Worm (Caenorhabditis elegans): ENCODE measurements around the gene Y54G9A.9.

Y54G9A.9 gene

ce11 chrII:13679775-13680320 lies 49.7 kb upstream of the Y54G9A.9 start (continued):
- TF ChIP-seq hlh-30 (tag; optimal IDR thresholded peaks at IDR 0.05; ENCODE audit: insufficient read depth): peak; percentile 57
- no peak for TF ChIP-seq lin-38 (GFP tag; IDR thresholded peaks at IDR 0.05)
- peak in 1 of 2 experiments; percentile 28 for TF ChIP-seq lsy-2 (tag; optimal IDR thresholded peaks at IDR 0.05)
- TF ChIP-seq dpl-1 (GFP tag; optimal IDR thresholded peaks at IDR 0.05): no peak
- no peak for TF ChIP-seq D1046.2 (GFP tag; IDR thresholded peaks at IDR 0.05)
- TF ChIP-seq Y5F2A.4 (GFP tag; optimal IDR thresholded peaks at IDR 0.05): no peak
- no peak for TF ChIP-seq spr-1 (tag; optimal IDR thresholded peaks at IDR 0.05)
- TF ChIP-seq tag-97 (GFP tag; IDR thresholded peaks at IDR 0.05): no peak
- no peak for TF ChIP-seq F37D6.2 (tag; optimal IDR thresholded peaks at IDR 0.05)
- peak; percentile 5 for TF ChIP-seq nhr-77 (tag; optimal IDR thresholded peaks at IDR 0.05)
- no peak for TF ChIP-seq ceh-44 (GFP tag; IDR thresholded peaks at IDR 0.05)
- no peak for TF ChIP-seq Y75B8A.6 (GFP tag; IDR thresholded peaks at IDR 0.05)
- TF ChIP-seq Y105C5A.15 (GFP tag; IDR thresholded peaks at IDR 0.05): no peak
- TF ChIP-seq arid-1 (GFP tag; conservative IDR thresholded peaks at IDR 0.05): no peak
- no peak for TF ChIP-seq lin-1 (GFP tag; IDR thresholded peaks at IDR 0.05)
- peak in 1 of 2 experiments; percentile 53 for TF ChIP-seq mdl-1 (tag; optimal IDR thresholded peaks at IDR 0.05)
- no peak for TF ChIP-seq zfp-3 (GFP tag; conservative IDR thresholded peaks at IDR 0.05)
- no peak for TF ChIP-seq snpc-4 (tag; optimal IDR thresholded peaks at IDR 0.05)
- TF ChIP-seq zip-11 (GFP tag; IDR thresholded peaks at IDR 0.05): no peak
- TF ChIP-seq F10B5.3 (tag; optimal IDR thresholded peaks at IDR 0.05): no peak
- no peak for TF ChIP-seq sdz-12 (GFP tag; optimal IDR thresholded peaks at IDR 0.05)
- no peak for TF ChIP-seq dmd-9 (GFP tag; IDR thresholded peaks at IDR 0.05)
- TF ChIP-seq snpc-1.2 (GFP tag; IDR thresholded peaks at IDR 0.05): no peak
- TF ChIP-seq mxl-2 (GFP tag; conservative IDR thresholded peaks at IDR 0.05): 0 out of 2 replicates have a peak, but pooled peaks have one; percentile 9
- no peak for TF ChIP-seq saeg-2 (GFP tag; IDR thresholded peaks at IDR 0.05)
- peak; percentile 51 for TF ChIP-seq nhr-28 (tag; optimal IDR thresholded peaks at IDR 0.05)
- TF ChIP-seq daf-16 (GFP tag; optimal IDR thresholded peaks at IDR 0.05): no peak
- no peak for TF ChIP-seq daf-16 (tag; optimal IDR thresholded peaks at IDR 0.05)
- no peak for TF ChIP-seq spr-3 (GFP tag; optimal IDR thresholded peaks at IDR 0.05)
- TF ChIP-seq mes-2 (tag; optimal IDR thresholded peaks at IDR 0.05; ENCODE audit: poor library complexity, severe bottlenecking): no peak

- TF ChIP-seq jun-1 (tag; optimal IDR thresholded peaks at IDR 0.05) (no peak), pha-4 (GFP tag; IDR thresholded peaks at IDR 0.05) (no peak), pha-4 (tag; optimal IDR thresholded peaks at IDR 0.05) (no peak), nhr-25 (tag; optimal IDR thresholded peaks at IDR 0.05; ENCODE audit: borderline replicate concordance, insufficient read depth) (peak; percentile 24), nhr-10 (tag; optimal IDR thresholded peaks at IDR 0.05) (peak; percentile 19), lin-1 (GFP tag; IDR thresholded peaks at IDR 0.05) (no peak), lsy-2 (tag; optimal IDR thresholded peaks at IDR 0.05) (peak; percentile 5 to 47), nhr-48 (tag; optimal IDR thresholded peaks at IDR 0.05) (peak; percentile 49), cey-2 (tag; optimal IDR thresholded peaks at IDR 0.05; ENCODE audit: borderline replicate concordance, insufficient read depth) (peak; percentile 63), dmd-6 (GFP tag; IDR thresholded peaks at IDR 0.05) (peak; percentile 49; the same call in 1 of the 2 replicates), mxl-3 (GFP tag; optimal IDR thresholded peaks at IDR 0.05) (peak; percentile 91), F10B5.3 (tag; optimal IDR thresholded peaks at IDR 0.05) (no peak), ceh-20 (GFP tag; IDR thresholded peaks at IDR 0.05) (0 out of 2 replicates have a peak, but pooled peaks have one; percentile 18), hlh-11 (tag; optimal IDR thresholded peaks at IDR 0.05) (peak; percentile 74), ZK546.5 (tag; optimal IDR thresholded peaks at IDR 0.05) (no peak), dve-1 (tag; optimal IDR thresholded peaks at IDR 0.05; ENCODE audit: insufficient read depth) (peak; percentile 37), php-3 (GFP tag; IDR thresholded peaks at IDR 0.05) (0 out of 2 replicates have a peak, but pooled peaks have one; percentile 35), hlh-30 (tag; optimal IDR thresholded peaks at IDR 0.05; ENCODE audit: insufficient read depth) (peak; percentile 85), nhr-77 (tag; optimal IDR thresholded peaks at IDR 0.05) (peak; percentile 66), tra-1 (GFP tag; IDR thresholded peaks at IDR 0.05) (0 out of 2 replicates have a peak, but pooled peaks have one; percentile 36), aha-1 (tag) (peak; percentile 76), Y75B8A.6 (GFP tag; IDR thresholded peaks at IDR 0.05) (no peak), mdl-1 (tag; optimal IDR thresholded peaks at IDR 0.05) (peak in 1 of 2 experiments; percentile 87), R02D3.7 (tag; optimal IDR thresholded peaks at IDR 0.05) (no peak), nhr-28 (tag; optimal IDR thresholded peaks at IDR 0.05) (peak; percentile 93), Y5F2A.4 (GFP tag; optimal IDR thresholded peaks at IDR 0.05) (no peak), unc-62 (GFP tag; optimal IDR thresholded peaks at IDR 0.05 in 1 of 2) (peak in 1 of 2 experiments; percentile 91), unc-62 (tag; optimal IDR thresholded peaks at IDR 0.05) (no peak)
Observed at ce11 chrII:13681063-13681462, 48.5 kb upstream of the Y54G9A.9 start.

Data from whole organism, L4 larva.